Worm (Caenorhabditis elegans): ENCODE data around the gene ZK1058.9.

DNA sequence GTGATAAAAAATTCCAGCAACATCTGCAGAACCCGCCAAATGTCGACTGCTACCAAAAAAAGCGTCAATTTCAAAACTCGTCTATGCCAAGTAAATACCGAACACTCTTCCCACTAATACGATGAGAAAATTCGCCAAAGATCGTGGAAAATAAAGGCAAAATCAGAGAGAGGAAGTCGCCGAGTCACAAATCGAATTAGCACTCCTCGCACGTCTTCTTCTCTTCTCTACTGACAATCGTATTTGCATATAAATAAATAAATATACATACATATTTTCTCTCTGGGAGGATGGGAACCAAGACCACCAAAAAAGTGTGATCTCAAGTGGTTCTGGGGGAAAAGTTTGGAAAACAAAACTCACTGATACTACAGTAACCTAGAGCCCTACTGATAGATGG is 44.4 kb upstream of the ZK1058.9 start:
- TF ChIP-seq mdl-1 (tag; optimal IDR thresholded peaks at IDR 0.05) (no peak), elt-2 (tag; optimal IDR thresholded peaks at IDR 0.05) (no peak), snpc-4 (tag; optimal IDR thresholded peaks at IDR 0.05) (no peak), nfya-1 (tag; optimal IDR thresholded peaks at IDR 0.05; ENCODE audit: insufficient read depth) (no peak), nhr-43 (tag; optimal IDR thresholded peaks at IDR 0.05; ENCODE audit: poor library complexity, severe bottlenecking) (no peak), ztf-11 (tag; optimal IDR thresholded peaks at IDR 0.05) (no peak), pha-4 (tag; optimal IDR thresholded peaks at IDR 0.05) (no peak)
